Fruit fly (Drosophila melanogaster) Kc167 (cell line): ENCODE results near the gene CG5565.

Source experiments
- Sin3A ChIP-seq: fragments of >200 bp; optimal IDR thresholded peaks from 2 replicates; lab custom pipeline; 2018; ENCODE audit warnings: missing external identifiers
- h ChIP-seq: fragments of >200 bp; optimal IDR thresholded peaks from 3 replicates; lab custom pipeline; 2018; ENCODE audit warnings: missing external identifiers
- psq ChIP-seq: fragments of >200 bp; optimal IDR thresholded peaks from 2 replicates; lab custom pipeline; 2017; ENCODE audit warnings: missing external identifiers

- TF ChIP-seq h (lab: Kevin White, UChicago) (no peak), psq (lab: Kevin White, UChicago) (no peak), Sin3A (no peak)
Observed at dm6 chr2L:1333828-1334227, 21.9 kb downstream of the CG5565 start, which contains the start of gene CG5440.
